Worm (Caenorhabditis elegans) whole organism, L4/young adult: ENCODE data around the gene ZK154.4.

Experiments
- W03F9.2 ChIP-seq: fragments of 150-350 bp; optimal IDR thresholded peaks from 2 replicates; lab custom pipeline; 2014; ENCODE audit warnings: missing biosample characterization, missing genetic modification characterization
- him-1 ChIP-seq: sonication (generic microtip); optimal IDR thresholded peaks from 2 replicates; lab custom pipeline; 2016; ENCODE audit warnings: missing genotype, missing genetic modification reagents, missing genetic modification characterization, missing compliant biosample characterization

ce11 chrX:7776509-7777001, 5.7 kb downstream of the ZK154.4 start, which contains the start of gene mec-7:
- TF ChIP-seq W03F9.2 (tag; lab: Kevin White, UChicago) (no peak), him-1 (tag; lab: Kevin White, UChicago) (no peak)
